Fruit fly (Drosophila melanogaster): Measurements from ENCODE around the gene cana.

cana gene

dm6 chr2L:11307072-11307471 is 37.5 kb downstream of the cana start:
- TF ChIP-seq Dll (optimal IDR thresholded peaks at IDR 0.05), result no peak
- no peak for TF ChIP-seq pan (optimal IDR thresholded peaks at IDR 0.05)
- no peak for TF ChIP-seq EcR (GFP tag; optimal IDR thresholded peaks at IDR 0.05)
- TF ChIP-seq CG8478 (optimal IDR thresholded peaks at IDR 0.05), result no peak
- TF ChIP-seq psq (optimal IDR thresholded peaks at IDR 0.05), result no peak
- TF ChIP-seq usp (GFP tag; optimal IDR thresholded peaks at IDR 0.05), result no peak

- TF ChIP-seq psq (optimal IDR thresholded peaks at IDR 0.05), result no peak
- no peak for TF ChIP-seq pan (optimal IDR thresholded peaks at IDR 0.05)
- no peak for TF ChIP-seq usp (GFP tag; optimal IDR thresholded peaks at IDR 0.05)
- TF ChIP-seq Dll (optimal IDR thresholded peaks at IDR 0.05), result no peak
Observed at dm6 chr2L:11309806-11310205, 40.2 kb downstream of the cana start.

DNA sequence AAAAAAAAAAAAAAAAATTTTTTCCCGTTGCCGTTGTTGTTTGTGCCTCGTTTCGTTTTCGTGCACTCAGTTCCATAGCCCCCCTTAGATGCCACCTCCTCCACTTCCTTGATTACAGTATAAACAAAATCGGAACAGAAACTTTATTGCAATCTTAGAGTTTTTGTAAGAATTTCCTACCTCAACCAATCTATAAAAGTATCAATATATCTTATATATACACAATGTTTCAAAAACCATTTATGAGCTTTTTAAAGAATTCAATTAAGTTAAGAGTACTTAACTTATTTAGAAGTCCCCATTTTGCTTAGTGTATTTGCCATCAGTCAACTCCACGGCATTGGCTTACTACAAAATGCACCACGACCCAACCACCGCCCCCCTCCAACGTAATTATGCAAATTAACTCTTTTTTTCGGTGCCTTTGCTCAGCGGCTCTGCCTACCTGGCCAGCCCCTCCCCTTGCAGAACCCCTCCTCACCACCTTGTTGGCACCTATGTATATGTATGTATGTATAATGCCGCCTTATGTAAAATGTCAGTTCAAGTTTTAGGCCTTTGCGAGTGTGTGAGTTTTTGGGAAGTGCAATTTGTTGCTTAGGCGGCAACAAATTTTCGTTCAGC is 48.2 kb downstream of the cana start:
- TF ChIP-seq pan (optimal IDR thresholded peaks at IDR 0.05) (no peak), psq (optimal IDR thresholded peaks at IDR 0.05) (no peak), Dll (optimal IDR thresholded peaks at IDR 0.05) (no peak), CG8478 (optimal IDR thresholded peaks at IDR 0.05) (no peak), usp (GFP tag; optimal IDR thresholded peaks at IDR 0.05) (no peak), EcR (GFP tag; optimal IDR thresholded peaks at IDR 0.05) (no peak)

DNA sequence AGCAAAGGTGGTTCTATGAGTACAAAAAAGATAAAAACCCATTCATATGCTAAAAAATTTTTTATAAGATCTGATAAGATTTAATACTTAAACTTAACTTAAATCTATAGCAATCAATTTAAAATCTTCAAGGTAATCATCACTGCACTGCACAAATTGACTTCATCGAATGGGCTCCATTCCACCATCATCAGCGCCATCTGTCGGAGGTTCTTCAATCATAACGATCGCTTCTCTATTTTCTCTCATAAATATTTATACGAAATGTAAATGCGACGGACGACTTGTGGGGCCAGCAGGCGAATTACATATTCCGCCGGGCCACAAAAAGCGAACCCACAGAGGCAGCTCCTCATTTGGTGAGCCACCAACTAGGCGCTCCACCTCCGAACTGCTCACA is 48.9 kb downstream of the cana start:
- no peak for TF ChIP-seq pan (optimal IDR thresholded peaks at IDR 0.05)

dm6 chr2L:11319221-11319620 is 49.6 kb downstream of the cana start:
- TF ChIP-seq CG8478 (optimal IDR thresholded peaks at IDR 0.05) (no peak), EcR (GFP tag; optimal IDR thresholded peaks at IDR 0.05) (no peak), usp (GFP tag; optimal IDR thresholded peaks at IDR 0.05) (no peak), Dll (optimal IDR thresholded peaks at IDR 0.05) (no peak), pan (optimal IDR thresholded peaks at IDR 0.05) (no peak), psq (optimal IDR thresholded peaks at IDR 0.05) (no peak)

DNA sequence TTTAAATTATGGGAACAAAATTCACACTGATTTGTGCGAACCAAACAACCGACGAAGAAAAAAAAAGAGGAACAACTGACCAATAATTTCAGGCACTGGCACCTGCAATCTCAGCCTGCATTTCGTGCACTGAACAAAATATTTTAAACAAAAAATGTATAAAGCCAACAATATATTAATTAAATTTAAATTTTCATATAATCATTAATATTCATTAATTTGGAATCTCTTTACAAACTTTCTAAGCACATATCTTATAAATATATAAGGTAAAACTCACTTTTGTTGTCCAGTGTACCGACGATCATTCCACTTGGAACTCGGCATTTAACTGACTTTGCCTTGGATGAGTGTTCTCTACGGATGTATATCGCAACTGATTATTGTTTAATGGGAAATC is 52.5 kb downstream of the cana start:
- TF ChIP-seq CG8478 (optimal IDR thresholded peaks at IDR 0.05) (no peak), pan (optimal IDR thresholded peaks at IDR 0.05) (no peak), usp (GFP tag; optimal IDR thresholded peaks at IDR 0.05) (no peak), Dll (optimal IDR thresholded peaks at IDR 0.05) (no peak), psq (optimal IDR thresholded peaks at IDR 0.05) (no peak), EcR (GFP tag; optimal IDR thresholded peaks at IDR 0.05) (no peak)

- no peak for TF ChIP-seq EcR (GFP tag; optimal IDR thresholded peaks at IDR 0.05)
- TF ChIP-seq Dll (optimal IDR thresholded peaks at IDR 0.05), result no peak
- TF ChIP-seq pan (optimal IDR thresholded peaks at IDR 0.05), result no peak
- no peak for TF ChIP-seq usp (GFP tag; optimal IDR thresholded peaks at IDR 0.05)
- no peak for TF ChIP-seq psq (optimal IDR thresholded peaks at IDR 0.05)
- TF ChIP-seq CG8478 (optimal IDR thresholded peaks at IDR 0.05), result no peak
Observed at dm6 chr2L:11322800-11323199, 53.2 kb downstream of the cana start.

dm6 chr2L:11323917-11324316 is 54.3 kb downstream of the cana start:
- TF ChIP-seq psq (optimal IDR thresholded peaks at IDR 0.05), result no peak
- TF ChIP-seq CG8478 (optimal IDR thresholded peaks at IDR 0.05), result no peak
- no peak for TF ChIP-seq EcR (GFP tag; optimal IDR thresholded peaks at IDR 0.05)
- no peak for TF ChIP-seq Dll (optimal IDR thresholded peaks at IDR 0.05)
- no peak for TF ChIP-seq pan (optimal IDR thresholded peaks at IDR 0.05)
- TF ChIP-seq usp (GFP tag; optimal IDR thresholded peaks at IDR 0.05), result no peak

DNA sequence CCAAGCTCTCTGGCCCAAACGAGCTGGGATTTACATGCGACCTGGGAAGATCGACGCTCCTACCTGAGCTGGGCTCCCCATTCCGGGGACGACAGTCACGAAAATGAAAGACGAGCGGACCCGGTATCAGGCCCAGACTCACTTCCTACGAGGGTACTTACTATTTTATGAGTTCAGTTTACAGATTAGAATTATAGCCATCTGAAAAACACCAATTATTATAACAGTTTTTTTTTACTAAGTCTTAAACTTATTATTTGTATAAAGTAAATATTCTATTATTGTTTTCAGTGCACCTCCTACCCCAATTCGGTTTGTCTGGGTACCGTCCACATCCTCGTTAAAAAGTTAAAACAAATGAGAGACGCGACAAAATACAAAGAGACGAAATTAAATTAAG is 56.8 kb downstream of the cana start:
- TF ChIP-seq CG8478 (optimal IDR thresholded peaks at IDR 0.05) (no peak), psq (optimal IDR thresholded peaks at IDR 0.05) (no peak), Dll (optimal IDR thresholded peaks at IDR 0.05) (no peak), EcR (GFP tag; optimal IDR thresholded peaks at IDR 0.05) (no peak), pan (optimal IDR thresholded peaks at IDR 0.05) (no peak), usp (GFP tag; optimal IDR thresholded peaks at IDR 0.05) (no peak)
